Worm (Caenorhabditis elegans): ENCODE measurements around the gene pitp-1.
A peak's percentile ranks its signal among the peaks of the same experiment; 100 is the strongest.

DNA sequence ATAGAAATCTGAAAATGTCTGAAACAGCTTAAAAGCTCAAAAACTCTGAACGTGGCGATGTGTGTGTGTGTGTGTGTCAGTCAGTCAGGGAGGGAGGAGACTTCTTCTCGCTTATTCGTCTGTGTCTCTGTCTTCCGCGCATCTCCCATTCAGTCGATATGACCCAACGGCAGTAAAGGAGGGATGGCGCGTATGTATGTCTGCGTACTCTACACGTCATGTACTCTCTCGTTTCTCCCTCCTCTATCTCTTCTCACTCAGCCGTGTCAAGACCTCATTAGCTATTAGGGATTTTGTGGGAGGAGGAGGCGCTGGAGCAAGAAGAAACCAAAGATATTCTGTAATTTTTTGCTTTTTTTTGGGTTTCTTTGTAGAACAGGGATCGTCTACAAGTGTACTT is 2.4 kb upstream of the pitp-1 start:
- no peak for TF ChIP-seq daf-12 (tag; optimal IDR thresholded peaks at IDR 0.05)
- no peak for TF ChIP-seq snpc-4 (tag; optimal IDR thresholded peaks at IDR 0.05)
- TF ChIP-seq skn-1 (tag; optimal IDR thresholded peaks at IDR 0.05) = no peak
- TF ChIP-seq ama-1 (optimal IDR thresholded peaks at IDR 0.05) = no peak
- peak; percentile 46 for TF ChIP-seq unc-62 (GFP tag; optimal IDR thresholded peaks at IDR 0.05)
- no peak for TF ChIP-seq egl-27 (tag; optimal IDR thresholded peaks at IDR 0.05)
- TF ChIP-seq fkh-10 (GFP tag; optimal IDR thresholded peaks at IDR 0.05) = no peak
- TF ChIP-seq pqm-1 (tag; optimal IDR thresholded peaks at IDR 0.05) = no peak
- no peak for TF ChIP-seq nhr-76 (tag; optimal IDR thresholded peaks at IDR 0.05)
- TF ChIP-seq mdl-1 (tag; optimal IDR thresholded peaks at IDR 0.05) = no peak
